Fruit fly (Drosophila melanogaster): Measurements from ENCODE around the gene Vha14-2.

- TF ChIP-seq CG33017 (tag; optimal IDR thresholded peaks at IDR 0.05): no peak
- no peak for TF ChIP-seq CG14711 (tag; optimal IDR thresholded peaks at IDR 0.05)
- no peak for TF ChIP-seq Hr96 (GFP tag; optimal IDR thresholded peaks at IDR 0.05)
- TF ChIP-seq kay (GFP tag; ENCODE audit: borderline replicate concordance): no peak
- TF ChIP-seq ovo (GFP tag; optimal IDR thresholded peaks at IDR 0.05): no peak
- TF ChIP-seq CG11617 (GFP tag; optimal IDR thresholded peaks at IDR 0.05): no peak
- no peak for TF ChIP-seq CG7045 (GFP tag; optimal IDR thresholded peaks at IDR 0.05)
Observed at dm6 chr3R:6107792-6108191, 14.6 kb upstream of the Vha14-2 start, which contains the start of gene Obp83cd.
